Fruit fly (Drosophila melanogaster): ENCODE measurements around the gene CG5466.

CG5466 gene

dm6 chr3R:20634674-20635594 is 17.3 kb downstream of the CG5466 start, which contains the start of the genes Pi3K92E and Lrrk (continued):
- TF ChIP-seq CG17802 (tag; optimal IDR thresholded peaks at IDR 0.05) (no peak), bigmax (GFP tag; optimal IDR thresholded peaks at IDR 0.05) (no peak), CG2678 (tag; optimal IDR thresholded peaks at IDR 0.05) (no peak), CG11456 (GFP tag; IDR thresholded peaks at IDR 0.05) (no peak; the same call in 2 of the 3 replicates), HmgZ (tag; optimal IDR thresholded peaks at IDR 0.05) (no peak), shn (GFP tag; optimal IDR thresholded peaks at IDR 0.05) (no peak), Poxn (GFP tag; IDR thresholded peaks at IDR 0.05) (no peak), CG12071 (GFP tag; optimal IDR thresholded peaks at IDR 0.05) (no peak), CG6683 (GFP tag; optimal IDR thresholded peaks at IDR 0.05) (no peak), CG1529 (GFP tag; optimal IDR thresholded peaks at IDR 0.05) (no peak), aop (GFP tag; IDR thresholded peaks at IDR 0.05) (no peak), trem (tag; optimal IDR thresholded peaks at IDR 0.05) (peak; percentile 15), vvl (GFP tag; IDR thresholded peaks at IDR 0.05) (no peak; the same call in 1 of the 2 replicates), Ssrp (tag; optimal IDR thresholded peaks at IDR 0.05) (no peak), CG9932 (GFP tag; IDR thresholded peaks at IDR 0.05) (peak; percentile 55; the same call in 1 of the 2 replicates), CG6813 (GFP tag; optimal IDR thresholded peaks at IDR 0.05) (no peak), dpn (GFP tag; optimal IDR thresholded peaks at IDR 0.05) (no peak), Meics (GFP tag; optimal IDR thresholded peaks at IDR 0.05) (no peak), CG17361 (GFP tag; IDR thresholded peaks at IDR 0.05) (no peak), CG2129 (GFP tag; IDR thresholded peaks at IDR 0.05; ENCODE audit: partially characterized antibody) (peak; percentile 67), Usf (GFP tag; optimal IDR thresholded peaks at IDR 0.05) (no peak), HLH4C (GFP tag; IDR thresholded peaks at IDR 0.05; ENCODE audit: partially characterized antibody) (peak; percentile 91), vnd (GFP tag; IDR thresholded peaks at IDR 0.05; ENCODE audit: partially characterized antibody) (peak; percentile 73), HLH3B (GFP tag; IDR thresholded peaks at IDR 0.05) (no peak), CG6765 (GFP tag; optimal IDR thresholded peaks at IDR 0.05) (no peak), gt (GFP tag; IDR thresholded peaks at IDR 0.05) (no peak), CG10321 (GFP tag; IDR thresholded peaks at IDR 0.05) (no peak), CG12769 (tag; optimal IDR thresholded peaks at IDR 0.05) (no peak), Side (GFP tag; optimal IDR thresholded peaks at IDR 0.05) (no peak), chif (GFP tag; optimal IDR thresholded peaks at IDR 0.05) (no peak), gcm2 (GFP tag; optimal IDR thresholded peaks at IDR 0.05) (no peak), YL-1 (GFP tag; optimal IDR thresholded peaks at IDR 0.05) (no peak), Fer1 (GFP tag; optimal IDR thresholded peaks at IDR 0.05) (no peak), CG4424 (GFP tag; optimal IDR thresholded peaks at IDR 0.05) (no peak), CG13424 (tag; optimal IDR thresholded peaks at IDR 0.05) (no peak), bab2 (GFP tag; optimal IDR thresholded peaks at IDR 0.05) (no peak), H15 (GFP tag; IDR thresholded peaks at IDR 0.05) (no peak), CG1233 (GFP tag; optimal IDR thresholded peaks at IDR 0.05) (peak; percentile 39), sna (GFP tag; IDR thresholded peaks at IDR 0.05; ENCODE audit: partially characterized antibody) (peak; percentile 88), CG1647 (GFP tag; optimal IDR thresholded peaks at IDR 0.05) (no peak), inv (GFP tag; IDR thresholded peaks at IDR 0.05; ENCODE audit: partially characterized antibody) (peak; percentile 83), Doc2 (GFP tag; IDR thresholded peaks at IDR 0.05) (no peak), Pdp1 (GFP tag; optimal IDR thresholded peaks at IDR 0.05) (no peak), CG4617 (GFP tag; optimal IDR thresholded peaks at IDR 0.05; ENCODE audit: borderline replicate concordance) (no peak), Gug (GFP tag; IDR thresholded peaks at IDR 0.05) (peak; percentile 39; the same call in 1 of the 4 replicates), CG17612 (GFP tag; IDR thresholded peaks at IDR 0.05) (no peak), dmrt11E (tag; optimal IDR thresholded peaks at IDR 0.05) (no peak), CG14860 (GFP tag; IDR thresholded peaks at IDR 0.05; ENCODE audit: partially characterized antibody) (peak; percentile 85)
